Worm (Caenorhabditis elegans) whole organism, young adult: Measurements from ENCODE around the gene ZK1290.5.

ENCODE experiments used
- F55B11.4 ChIP-seq: sonication (generic microtip); optimal IDR thresholded peaks from 2 replicates; lab custom pipeline; 2016; ENCODE audit warnings: missing compliant biosample characterization, missing genetic modification characterization, borderline replicate concordance; ENCODE audit not compliant: insufficient read depth
- T07F8.4 ChIP-seq: sonication (generic microtip); optimal IDR thresholded peaks from 2 replicates; lab custom pipeline; 2016; ENCODE audit warnings: mild to moderate bottlenecking, missing genetic modification characterization, moderate library complexity, missing compliant biosample characterization
- dox-1 ChIP-seq: fragments of 200-800 bp; sonication (Bioruptor generic); IDR thresholded peaks from 2 replicates; pipeline ENCODE4 v1.3.6; 2022; ENCODE audit warnings: missing genetic modification reagents, missing genetic modification characterization, missing compliant biosample characterization
- hlh-12 ChIP-seq: sonication (generic microtip); optimal IDR thresholded peaks from 2 replicates; lab custom pipeline; 2016; ENCODE audit warnings: missing genetic modification characterization, missing compliant biosample characterization
- let-607 ChIP-seq, 2 experiments: fragments of 200-800 bp in 1 of 2; sonication (Bioruptor generic) in 1 of 2; sonication (generic microtip) in 1 of 2; optimal IDR thresholded peaks; 2 replicates each; lab custom pipeline; 2016 to 2018; ENCODE audit warnings: mild to moderate bottlenecking in 2 of 2, missing compliant biosample characterization in 2 of 2, missing genetic modification characterization in 2 of 2, moderate library complexity in 2 of 2, missing genotype in 1 of 2
- lin-35 ChIP-seq, 3 experiments: fragments of 150-350 bp in 2 of 3; sonication (generic microtip) in 1 of 3; optimal IDR thresholded peaks; 2 replicates each; lab custom pipeline; 2014 to 2018; ENCODE audit warnings: missing biosample characterization in 3 of 3, missing genetic modification characterization in 3 of 3, missing genetic modification reagents in 3 of 3
- lsl-1 ChIP-seq: fragments of 200-800 bp; sonication (Bioruptor generic); optimal IDR thresholded peaks from 2 replicates; lab custom pipeline; 2018; ENCODE audit warnings: mild to moderate bottlenecking, missing genetic modification characterization, moderate library complexity, missing compliant biosample characterization
- ztf-22 ChIP-seq: fragments of 200-800 bp; sonication (Bioruptor generic); optimal IDR thresholded peaks from 2 replicates; lab custom pipeline; 2018; ENCODE audit warnings: mild to moderate bottlenecking, missing genetic modification characterization, moderate library complexity, missing compliant biosample characterization
- ztf-28 ChIP-seq: fragments of 200-800 bp; sonication (Bioruptor generic); IDR thresholded peaks from 2 replicates; pipeline ENCODE4 v1.3.6; 2022; ENCODE audit warnings: missing genetic modification reagents, missing genetic modification characterization, missing compliant biosample characterization

DNA sequence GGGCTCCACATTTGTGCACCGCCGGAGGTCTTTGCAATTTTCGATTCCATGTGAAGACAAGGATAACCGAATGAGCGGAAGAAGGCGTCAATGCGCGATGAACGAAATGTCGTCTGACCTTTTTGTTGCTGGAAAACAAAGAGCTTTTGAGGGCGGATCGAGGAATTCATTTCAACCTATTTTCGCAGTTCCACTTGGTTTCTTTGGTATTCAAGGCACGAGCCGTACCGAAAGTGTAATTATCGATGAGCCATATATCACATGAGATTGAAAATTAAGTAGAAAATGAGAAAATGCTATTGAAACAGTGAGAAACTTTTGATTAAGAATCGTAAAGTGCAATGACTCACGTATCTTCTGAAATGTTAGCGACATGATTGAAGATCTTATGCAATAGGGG lies 10.2 kb upstream of the ZK1290.5 start, which contains the start of gene glb-9:
- TF ChIP-seq lsl-1 (no peak), hlh-12 (no peak), lin-35 (GFP tag; optimal IDR thresholded peaks at IDR 0.05; lab: Kevin White, UChicago) (no peak), ztf-22 (GFP tag; lab: Kevin White, UChicago) (no peak), let-607 (tag; optimal IDR thresholded peaks at IDR 0.05; lab: Kevin White, UChicago) (no peak), T07F8.4 (tag; lab: Kevin White, UChicago) (no peak), dox-1 (GFP tag; lab: Robert Waterston, UW) (no peak), F55B11.4 (no peak), ztf-28 (GFP tag; lab: Robert Waterston, UW) (no peak)
